Worm (Caenorhabditis elegans): ENCODE results near the gene srsx-24.

The srsx-24 gene

DNA sequence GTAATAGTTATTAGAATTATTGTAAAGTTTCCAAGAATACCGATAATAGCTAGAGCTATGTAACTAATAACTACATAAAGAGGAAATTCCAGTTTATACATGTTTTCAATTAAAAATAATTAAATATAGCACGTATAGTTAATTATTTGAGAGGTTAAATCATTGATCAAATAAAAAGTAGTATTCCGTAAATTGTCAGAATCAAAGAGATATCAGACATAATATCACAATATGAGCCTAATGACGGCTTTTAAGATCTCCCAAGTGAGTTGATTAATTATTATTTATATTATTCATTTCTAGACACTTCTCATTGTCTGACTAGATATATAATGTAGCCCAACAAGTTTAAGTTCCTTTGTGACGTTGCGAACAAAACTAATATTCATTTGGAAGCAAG lies at the start of gene srsx-24:
Gene srsx-24, minus strand, starts transcription at position 101 of the 400 bp plus-strand sequence.
- no peak for TF ChIP-seq elt-4 (tag; optimal IDR thresholded peaks at IDR 0.05)
- no peak for TF ChIP-seq zip-5 (tag; optimal IDR thresholded peaks at IDR 0.05)
- TF ChIP-seq lin-11 (tag; optimal IDR thresholded peaks at IDR 0.05), result no peak
- TF ChIP-seq ceh-48 (tag; optimal IDR thresholded peaks at IDR 0.05), result no peak
- TF ChIP-seq sox-4 (tag; optimal IDR thresholded peaks at IDR 0.05), result no peak
- no peak for TF ChIP-seq pha-4 (tag; optimal IDR thresholded peaks at IDR 0.05)
- no peak for TF ChIP-seq pros-1 (tag; optimal IDR thresholded peaks at IDR 0.05)
- TF ChIP-seq gmeb-2 (tag; optimal IDR thresholded peaks at IDR 0.05), result no peak
- TF ChIP-seq ahr-1 (tag; optimal IDR thresholded peaks at IDR 0.05), result no peak
- no peak for TF ChIP-seq ceh-9 (tag; optimal IDR thresholded peaks at IDR 0.05)
- TF ChIP-seq ceh-6 (GFP tag; optimal IDR thresholded peaks at IDR 0.05), result no peak
- no peak for TF ChIP-seq rnt-1 (tag; optimal IDR thresholded peaks at IDR 0.05)
- no peak for TF ChIP-seq dve-1 (tag; optimal IDR thresholded peaks at IDR 0.05)
- TF ChIP-seq pat-9 (tag; optimal IDR thresholded peaks at IDR 0.05), result no peak
- TF ChIP-seq pha-2 (tag; optimal IDR thresholded peaks at IDR 0.05), result no peak
- TF ChIP-seq fkh-10 (GFP tag; optimal IDR thresholded peaks at IDR 0.05), result no peak
- no peak for TF ChIP-seq hlh-30 (tag; optimal IDR thresholded peaks at IDR 0.05; ENCODE audit: insufficient read depth)
- no peak for TF ChIP-seq ceh-14 (tag; optimal IDR thresholded peaks at IDR 0.05)
- TF ChIP-seq ceh-45 (GFP tag; IDR thresholded peaks at IDR 0.05), result no peak

DNA sequence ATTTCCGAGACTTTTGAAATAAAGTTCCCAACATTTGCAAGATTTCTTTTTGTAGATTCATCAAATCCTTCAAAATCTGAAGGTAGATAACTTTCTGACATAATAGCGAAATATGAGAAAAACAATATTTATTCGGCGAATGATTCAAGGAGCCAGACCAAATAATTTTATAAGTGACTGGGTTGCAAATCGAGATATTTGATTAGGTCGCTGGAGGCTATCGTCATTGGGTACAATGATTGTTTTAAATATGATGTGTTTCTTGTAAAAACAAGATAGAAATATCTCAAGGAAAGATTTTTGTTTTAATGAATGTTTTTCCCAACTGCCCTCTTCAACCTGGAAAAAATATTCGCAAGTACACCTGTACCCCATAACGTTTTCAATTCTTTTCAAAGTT lies 49.6 kb upstream of the srsx-24 start, which contains the start of gene srw-69:
Gene srw-69, minus strand, starts transcription at position 101 of the 400 bp plus-strand sequence.
- TF ChIP-seq dve-1 (tag; optimal IDR thresholded peaks at IDR 0.05), result no peak
- TF ChIP-seq che-1 (tag; optimal IDR thresholded peaks at IDR 0.05), result no peak
- no peak for TF ChIP-seq syd-9 (tag; optimal IDR thresholded peaks at IDR 0.05)
- no peak for TF ChIP-seq ets-4 (tag; optimal IDR thresholded peaks at IDR 0.05)
- no peak for TF ChIP-seq rnt-1 (tag; optimal IDR thresholded peaks at IDR 0.05)
- no peak for TF ChIP-seq C08G9.2 (tag; optimal IDR thresholded peaks at IDR 0.05)
- TF ChIP-seq ztf-16 (tag; optimal IDR thresholded peaks at IDR 0.05), result no peak

DNA sequence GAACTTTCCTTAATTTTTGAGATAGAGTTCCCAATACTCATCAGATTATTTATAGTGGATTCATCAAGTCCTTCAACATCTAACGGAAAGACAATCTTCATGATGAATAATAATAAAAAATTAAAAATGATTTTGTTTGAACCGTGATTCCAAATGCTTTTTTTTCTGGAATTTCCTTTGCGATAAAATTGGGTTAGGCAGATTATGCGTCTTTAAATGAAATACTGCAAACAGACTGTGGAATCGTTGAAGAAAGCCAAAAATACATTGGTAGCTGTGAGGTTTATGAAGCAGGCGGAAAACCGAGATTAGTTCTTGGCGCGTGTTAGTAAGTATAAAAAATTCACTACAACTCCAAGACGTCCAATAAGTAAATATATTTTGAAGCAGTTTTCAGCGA lies 47.3 kb upstream of the srsx-24 start, which contains the start of gene srw-68:
Gene srw-68, minus strand, starts transcription at position 101 of the 400 bp plus-strand sequence.
- no peak for TF ChIP-seq mec-3 (tag; optimal IDR thresholded peaks at IDR 0.05; ENCODE audit: borderline replicate concordance)
- no peak for TF ChIP-seq npax-4 (tag; optimal IDR thresholded peaks at IDR 0.05)
- TF ChIP-seq K09A11.1 (tag; optimal IDR thresholded peaks at IDR 0.05; ENCODE audit: insufficient read depth), result no peak
- no peak for TF ChIP-seq ceh-22 (tag; optimal IDR thresholded peaks at IDR 0.05)
- TF ChIP-seq Y22D7AL.16 (tag; optimal IDR thresholded peaks at IDR 0.05), result no peak
- no peak for TF ChIP-seq ceh-31 (tag; optimal IDR thresholded peaks at IDR 0.05)
- TF ChIP-seq ceh-19 (GFP tag; optimal IDR thresholded peaks at IDR 0.05), result no peak
- TF ChIP-seq pat-9 (tag; optimal IDR thresholded peaks at IDR 0.05), result no peak
- TF ChIP-seq ztf-16 (tag; optimal IDR thresholded peaks at IDR 0.05), result no peak
- TF ChIP-seq hlh-15 (tag; optimal IDR thresholded peaks at IDR 0.05), result no peak
- TF ChIP-seq unc-55 (GFP tag; optimal IDR thresholded peaks at IDR 0.05), result no peak
- no peak for TF ChIP-seq ref-2 (tag; optimal IDR thresholded peaks at IDR 0.05)
- no peak for TF ChIP-seq ceh-24 (tag; optimal IDR thresholded peaks at IDR 0.05)
- no peak for TF ChIP-seq ceh-34 (tag; optimal IDR thresholded peaks at IDR 0.05)
- no peak for TF ChIP-seq hlh-30 (tag; optimal IDR thresholded peaks at IDR 0.05; ENCODE audit: insufficient read depth)

DNA sequence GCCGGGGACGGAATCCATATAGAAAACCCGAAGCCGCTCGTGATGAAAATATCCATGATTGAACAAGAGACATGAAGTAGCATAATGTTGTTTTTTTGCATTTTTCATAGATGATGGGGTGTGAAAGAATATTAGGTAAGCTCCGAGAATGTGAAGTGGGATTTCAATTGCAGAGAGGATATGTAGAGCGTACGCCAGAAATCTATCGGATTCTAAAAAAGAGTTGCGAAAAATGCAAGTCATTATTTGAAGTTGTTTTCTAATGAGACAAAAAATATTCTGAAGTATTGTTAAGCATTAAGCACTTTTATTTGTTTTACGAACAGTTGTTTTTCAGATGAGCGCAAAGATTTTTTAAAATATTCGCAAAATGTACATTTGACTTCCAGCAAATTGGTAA lies 45.1 kb upstream of the srsx-24 start, which contains the start of gene F18E3.10:
Gene F18E3.10, minus strand, starts transcription at position 101 of the 400 bp plus-strand sequence.
- TF ChIP-seq ahr-1 (tag; optimal IDR thresholded peaks at IDR 0.05) (no peak), sox-4 (tag; optimal IDR thresholded peaks at IDR 0.05) (no peak), hlh-13 (GFP tag; optimal IDR thresholded peaks at IDR 0.05) (no peak), fkh-6 (tag; optimal IDR thresholded peaks at IDR 0.05) (no peak), ets-4 (tag; optimal IDR thresholded peaks at IDR 0.05) (no peak), lin-11 (tag; optimal IDR thresholded peaks at IDR 0.05) (no peak), npax-4 (tag; optimal IDR thresholded peaks at IDR 0.05) (no peak), madf-2 (tag; optimal IDR thresholded peaks at IDR 0.05) (no peak), hlh-30 (tag; optimal IDR thresholded peaks at IDR 0.05; ENCODE audit: insufficient read depth) (no peak), lim-6 (tag; optimal IDR thresholded peaks at IDR 0.05) (no peak), ceh-6 (GFP tag; optimal IDR thresholded peaks at IDR 0.05) (no peak), pha-4 (tag; optimal IDR thresholded peaks at IDR 0.05) (no peak), dmd-4 (tag; optimal IDR thresholded peaks at IDR 0.05; ENCODE audit: borderline replicate concordance) (no peak), ceh-19 (GFP tag; optimal IDR thresholded peaks at IDR 0.05) (no peak)
